Worm (Caenorhabditis elegans) whole organism, L1 larva: ENCODE measurements around the gene Y57G11B.6.

Experiments
- C34B4.2 ChIP-seq: sonication (generic microtip); optimal IDR thresholded peaks from 2 replicates; lab custom pipeline; 2017; ENCODE audit warnings: mild to moderate bottlenecking, missing genetic modification characterization, missing compliant biosample characterization
- fkh-4 ChIP-seq: sonication (generic microtip); optimal IDR thresholded peaks from 2 replicates; lab custom pipeline; 2016; ENCODE audit warnings: missing compliant biosample characterization, missing genetic modification characterization, borderline replicate concordance
- grh-1 ChIP-seq: fragments of 200-800 bp; sonication (Bioruptor generic); IDR thresholded peaks from 2 replicates; pipeline ENCODE4 v1.3.6; 2022; ENCODE audit warnings: missing genetic modification reagents, missing genetic modification characterization, missing compliant biosample characterization
- irx-1 ChIP-seq: sonication (generic microtip); optimal IDR thresholded peaks from 2 replicates; lab custom pipeline; 2016; ENCODE audit warnings: missing genetic modification characterization, missing compliant biosample characterization
- lin-14 ChIP-seq: fragments of 200-800 bp; sonication (Bioruptor generic); optimal IDR thresholded peaks from 2 replicates; lab custom pipeline; 2018; ENCODE audit warnings: mild to moderate bottlenecking, missing genetic modification characterization, moderate library complexity, missing compliant biosample characterization
- lin-39 ChIP-seq: fragments of 150-350 bp; optimal IDR thresholded peaks from 2 replicates; lab custom pipeline; 2014; ENCODE audit warnings: missing biosample characterization, missing genetic modification reagents, missing genetic modification characterization

ce11 chrIV:14578650-14579193, 24.0 kb upstream of the Y57G11B.6 start, which contains the start of gene Y57G11B.8:
- TF ChIP-seq grh-1 (GFP tag; lab: Robert Waterston, UW) (no peak), C34B4.2 (tag; lab: Kevin White, UChicago) (no peak), fkh-4 (no peak), lin-14 (no peak), lin-39 (no peak), irx-1 (tag; lab: Kevin White, UChicago) (no peak)
